Worm (Caenorhabditis elegans) whole organism, young adult: ENCODE data around the gene asb-1.
A peak's percentile ranks its signal among the peaks of the same experiment; 100 is the strongest.

Source experiments
- F33H1.4 ChIP-seq: fragments of 200-800 bp; sonication (Bioruptor generic); IDR thresholded peaks from 2 replicates; pipeline ENCODE4 v1.3.6; 2022; ENCODE audit warnings: missing genetic modification reagents, missing genetic modification characterization, missing compliant biosample characterization
- F57A8.1 ChIP-seq: fragments of 200-800 bp; sonication (Bioruptor generic); optimal IDR thresholded peaks from 2 replicates; lab custom pipeline; 2018; ENCODE audit warnings: mild to moderate bottlenecking, missing genetic modification characterization, moderate library complexity, missing compliant biosample characterization
- F57C9.4 ChIP-seq: sonication (generic microtip); optimal IDR thresholded peaks from 2 replicates; lab custom pipeline; 2017; ENCODE audit warnings: mild to moderate bottlenecking, missing genetic modification characterization, missing compliant biosample characterization
- Y53G8AR.9 ChIP-seq: fragments of 200-800 bp; sonication (Bioruptor generic); conservative IDR thresholded peaks from 2 replicates; pipeline ENCODE4 v1.3.6; 2022; ENCODE audit warnings: missing genetic modification reagents, missing genetic modification characterization, missing compliant biosample characterization
- Y56A3A.18 ChIP-seq: fragments of 200-800 bp; sonication (Bioruptor generic); IDR thresholded peaks from 2 replicates; pipeline ENCODE4 v1.3.6; 2022; ENCODE audit warnings: missing genetic modification reagents, missing genetic modification characterization, missing compliant biosample characterization
- Y79H2A.3 ChIP-seq: fragments of 200-800 bp; sonication (Bioruptor generic); conservative IDR thresholded peaks from 2 replicates; pipeline ENCODE4 v1.3.6; 2022; ENCODE audit warnings: missing genetic modification reagents, missing genetic modification characterization, missing compliant biosample characterization
- akir-1 ChIP-seq: fragments of 200-800 bp; sonication (Bioruptor generic); optimal IDR thresholded peaks from 2 replicates; lab custom pipeline; 2018; ENCODE audit warnings: mild to moderate bottlenecking, missing genetic modification characterization, moderate library complexity, missing compliant biosample characterization
- aptf-2 ChIP-seq: fragments of 200-800 bp; sonication (Bioruptor generic); conservative IDR thresholded peaks from 2 replicates; pipeline ENCODE4 v1.3.6; 2022; ENCODE audit warnings: missing genetic modification reagents, missing genetic modification characterization, missing compliant biosample characterization
- atf-7 ChIP-seq: sonication (generic microtip); optimal IDR thresholded peaks from 2 replicates; lab custom pipeline; 2017; ENCODE audit warnings: mild to moderate bottlenecking, missing genetic modification characterization, missing compliant biosample characterization
- athp-1 ChIP-seq: sonication (generic microtip); optimal IDR thresholded peaks from 2 replicates; lab custom pipeline; 2017; ENCODE audit warnings: mild to moderate bottlenecking, missing genetic modification characterization, missing compliant biosample characterization
- attf-6 ChIP-seq: fragments of 200-800 bp; sonication (Bioruptor generic); IDR thresholded peaks from 2 replicates; pipeline ENCODE4 v1.3.6; 2022; ENCODE audit warnings: missing genetic modification reagents, missing genetic modification characterization, missing compliant biosample characterization
- cebp-2 ChIP-seq: fragments of 200-800 bp; sonication (Bioruptor generic); IDR thresholded peaks from 2 replicates; pipeline ENCODE4 v1.3.6; 2022; ENCODE audit warnings: missing genetic modification characterization, missing compliant biosample characterization
- ceh-27 ChIP-seq: fragments of 200-800 bp; sonication (Bioruptor generic); optimal IDR thresholded peaks from 2 replicates; lab custom pipeline; 2018; ENCODE audit warnings: mild to moderate bottlenecking, missing genetic modification characterization, moderate library complexity, missing compliant biosample characterization
- ceh-40 ChIP-seq: fragments of 200-800 bp; sonication (Bioruptor generic); IDR thresholded peaks from 2 replicates; pipeline ENCODE4 v1.3.6; 2022; ENCODE audit warnings: missing genetic modification characterization, missing compliant biosample characterization
- ceh-91 ChIP-seq: fragments of 200-800 bp; sonication (Bioruptor generic); IDR thresholded peaks from 2 replicates; pipeline ENCODE4 v1.3.6; 2022; ENCODE audit warnings: missing genetic modification reagents, missing genetic modification characterization, missing compliant biosample characterization
- die-1 ChIP-seq: sonication (generic microtip); optimal IDR thresholded peaks from 2 replicates; lab custom pipeline; 2016; ENCODE audit warnings: missing genotype, mild to moderate bottlenecking, missing genetic modification characterization, missing compliant biosample characterization
- egrh-3 ChIP-seq: fragments of 200-800 bp; sonication (Bioruptor generic); IDR thresholded peaks from 2 replicates; pipeline ENCODE4 v1.3.6; 2022; ENCODE audit warnings: missing genetic modification reagents, missing genetic modification characterization, missing compliant biosample characterization
- ekl-4 ChIP-seq: fragments of 200-800 bp; sonication (Bioruptor generic); IDR thresholded peaks from 2 replicates; pipeline ENCODE4 v1.3.6; 2022; ENCODE audit warnings: missing genetic modification reagents, missing genetic modification characterization, missing compliant biosample characterization
- gei-17 ChIP-seq: fragments of 200-800 bp; sonication (Bioruptor generic); optimal IDR thresholded peaks from 2 replicates; lab custom pipeline; 2018; ENCODE audit warnings: mild to moderate bottlenecking, missing genetic modification characterization, missing compliant biosample characterization
- hlh-26 ChIP-seq: fragments of 200-800 bp; sonication (Bioruptor generic); conservative IDR thresholded peaks from 2 replicates; pipeline ENCODE4 v1.3.6; 2022; ENCODE audit warnings: missing genetic modification reagents, missing genetic modification characterization, missing compliant biosample characterization
- hmg-1.2 ChIP-seq: fragments of 200-800 bp; sonication (Bioruptor generic); IDR thresholded peaks from 2 replicates; pipeline ENCODE4 v1.3.6; 2022; ENCODE audit warnings: missing genetic modification reagents, missing genetic modification characterization, missing compliant biosample characterization
- hrde-1 ChIP-seq: sonication (generic microtip); optimal IDR thresholded peaks from 2 replicates; lab custom pipeline; 2016; ENCODE audit warnings: missing genetic modification characterization, mild to moderate bottlenecking, missing compliant biosample characterization, moderate library complexity, missing genotype, missing genetic modification reagents, borderline replicate concordance
- hsf-1 ChIP-seq: fragments of 200-800 bp; sonication (Bioruptor generic); IDR thresholded peaks from 2 replicates; pipeline ENCODE4 v1.3.6; 2022; ENCODE audit warnings: missing genetic modification reagents, missing genetic modification characterization, missing compliant biosample characterization
- lin-26 ChIP-seq: fragments of 200-800 bp; sonication (Bioruptor generic); IDR thresholded peaks from 2 replicates; pipeline ENCODE4 v1.3.6; 2022; ENCODE audit warnings: missing genetic modification reagents, missing genetic modification characterization, missing compliant biosample characterization
- lsl-1 ChIP-seq: fragments of 200-800 bp; sonication (Bioruptor generic); optimal IDR thresholded peaks from 2 replicates; lab custom pipeline; 2018; ENCODE audit warnings: mild to moderate bottlenecking, missing genetic modification characterization, moderate library complexity, missing compliant biosample characterization
- madf-3 ChIP-seq: fragments of 200-800 bp; sonication (Bioruptor generic); IDR thresholded peaks from 2 replicates; pipeline ENCODE4 v1.3.6; 2022; ENCODE audit warnings: missing genetic modification reagents, missing genetic modification characterization, missing compliant biosample characterization
- madf-8 ChIP-seq: fragments of 200-800 bp; sonication (Bioruptor generic); conservative IDR thresholded peaks from 2 replicates; pipeline ENCODE4 v1.3.6; 2022; ENCODE audit warnings: missing genetic modification reagents, missing genetic modification characterization, missing compliant biosample characterization
- mcd-1 ChIP-seq: fragments of 200-800 bp; sonication (Bioruptor generic); IDR thresholded peaks from 2 replicates; pipeline ENCODE4 v1.3.6; 2022; ENCODE audit warnings: missing genetic modification reagents, missing genetic modification characterization, missing compliant biosample characterization
- mes-4 ChIP-seq: sonication (generic microtip); optimal IDR thresholded peaks from 2 replicates; lab custom pipeline; 2016; ENCODE audit warnings: missing genotype, missing genetic modification characterization, missing compliant biosample characterization
- nfya-2 ChIP-seq: fragments of 200-800 bp; sonication (Bioruptor generic); IDR thresholded peaks from 2 replicates; pipeline ENCODE4 v1.3.6; 2022; ENCODE audit warnings: missing genetic modification reagents, missing genetic modification characterization, missing compliant biosample characterization
- nfyb-1 ChIP-seq: fragments of 200-800 bp; sonication (Bioruptor generic); IDR thresholded peaks from 2 replicates; pipeline ENCODE4 v1.3.6; 2022; ENCODE audit warnings: missing genetic modification reagents, missing genetic modification characterization, missing compliant biosample characterization
- nhr-120 ChIP-seq: fragments of 200-800 bp; sonication (Bioruptor generic); IDR thresholded peaks from 2 replicates; pipeline ENCODE4 v1.3.6; 2022; ENCODE audit warnings: missing genetic modification characterization, missing compliant biosample characterization
- nhr-27 ChIP-seq: fragments of 200-800 bp; sonication (Bioruptor generic); optimal IDR thresholded peaks from 2 replicates; lab custom pipeline; 2018; ENCODE audit warnings: mild to moderate bottlenecking, missing genetic modification characterization, moderate library complexity, missing compliant biosample characterization
- nhr-90 ChIP-seq: sonication (generic microtip); optimal IDR thresholded peaks from 2 replicates; lab custom pipeline; 2016; ENCODE audit warnings: missing genotype, mild to moderate bottlenecking, missing genetic modification characterization, missing compliant biosample characterization
- pbrm-1 ChIP-seq: fragments of 200-800 bp; sonication (Bioruptor generic); IDR thresholded peaks from 2 replicates; pipeline ENCODE4 v1.3.6; 2022; ENCODE audit warnings: missing genetic modification reagents, missing genetic modification characterization, missing compliant biosample characterization
- pha-4 ChIP-seq: fragments of 150-350 bp; sonication (generic microtip); optimal IDR thresholded peaks from 2 replicates; lab custom pipeline; 2014; ENCODE audit warnings: missing biosample characterization, missing genetic modification reagents, missing genetic modification characterization
- rec-8 ChIP-seq, 2 experiments: sonication (generic microtip); optimal IDR thresholded peaks; 2 replicates each; lab custom pipeline; 2016; ENCODE audit warnings: mild to moderate bottlenecking in 2 of 2, missing genetic modification characterization in 2 of 2, missing genetic modification reagents in 2 of 2, missing genotype in 2 of 2, missing biosample characterization in 1 of 2, missing compliant biosample characterization in 1 of 2, moderate library complexity in 1 of 2
- repo-1 ChIP-seq: sonication (generic microtip); optimal IDR thresholded peaks from 2 replicates; lab custom pipeline; 2017; ENCODE audit warnings: mild to moderate bottlenecking, missing genetic modification characterization, missing compliant biosample characterization
- snpc-1.1 ChIP-seq: sonication (generic microtip); optimal IDR thresholded peaks from 2 replicates; lab custom pipeline; 2017; ENCODE audit warnings: missing genetic modification characterization, mild to moderate bottlenecking, missing compliant biosample characterization, antibody characterized with exemption, moderate library complexity, missing genotype, missing genetic modification reagents; ENCODE audit not compliant: insufficient read depth
- sptf-2 ChIP-seq: fragments of 200-800 bp; sonication (Bioruptor generic); optimal IDR thresholded peaks from 2 replicates; lab custom pipeline; 2018; ENCODE audit warnings: mild to moderate bottlenecking, missing genetic modification characterization, missing compliant biosample characterization
- tlf-1 ChIP-seq: fragments of 200-800 bp; sonication (Bioruptor generic); optimal IDR thresholded peaks from 2 replicates; lab custom pipeline; 2018; ENCODE audit warnings: mild to moderate bottlenecking, missing genetic modification characterization, missing compliant biosample characterization
- ztf-18 ChIP-seq: sonication (generic microtip); optimal IDR thresholded peaks from 2 replicates; lab custom pipeline; 2016; ENCODE audit warnings: missing genotype, mild to moderate bottlenecking, missing genetic modification characterization, missing compliant biosample characterization
- ztf-3 ChIP-seq: fragments of 200-800 bp; sonication (Bioruptor generic); optimal IDR thresholded peaks from 2 replicates; lab custom pipeline; 2018; ENCODE audit warnings: mild to moderate bottlenecking, missing genetic modification characterization, missing compliant biosample characterization

asb-1 gene

ce11 chrIII:4634947-4635346, 39.3 kb upstream of the asb-1 start, which contains the start of gene clec-153:
clec-153 (plus strand) TSS chrIII:4635247.
- TF ChIP-seq ceh-27 (GFP tag; lab: Kevin White, UChicago) (no peak), nhr-120 (GFP tag; lab: Robert Waterston, UW) (no peak), hrde-1 (tag; lab: Kevin White, UChicago) (no peak), F33H1.4 (GFP tag; lab: Robert Waterston, UW) (no peak), hmg-1.2 (GFP tag; lab: Robert Waterston, UW) (no peak), hlh-26 (GFP tag; lab: Robert Waterston, UW) (no peak), snpc-1.1 (no peak), mcd-1 (no peak), nfya-2 (GFP tag; lab: Robert Waterston, UW) (no peak), cebp-2 (GFP tag; lab: Robert Waterston, UW) (no peak), Y53G8AR.9 (no peak), athp-1 (tag; lab: Kevin White, UChicago) (no peak), tlf-1 (GFP tag; lab: Kevin White, UChicago) (no peak), lsl-1 (GFP tag; lab: Kevin White, UChicago) (no peak), pha-4 (tag; lab: Kevin White, UChicago) (no peak), die-1 (tag; lab: Kevin White, UChicago) (no peak), ceh-91 (GFP tag; lab: Robert Waterston, UW) (no peak), nfyb-1 (no peak), nhr-90 (tag; lab: Kevin White, UChicago) (no peak)

ce11 chrIII:4628165-4628564, 32.5 kb upstream of the asb-1 start, which contains the start of gene clec-151:
clec-151 (plus strand) TSS chrIII:4628465.
- no peak for TF ChIP-seq repo-1
- TF ChIP-seq madf-3: no peak
- no peak for TF ChIP-seq nhr-90 (tag; lab: Kevin White, UChicago)
- TF ChIP-seq athp-1 (tag; lab: Kevin White, UChicago): no peak
- no peak for TF ChIP-seq F57C9.4 (tag; lab: Kevin White, UChicago)
- no peak for TF ChIP-seq Y56A3A.18 (GFP tag; lab: Robert Waterston, UW)
- no peak for TF ChIP-seq rec-8 (tag; optimal IDR thresholded peaks at IDR 0.05; lab: Kevin White, UChicago)
- no peak for TF ChIP-seq akir-1 (GFP tag; lab: Kevin White, UChicago)
- no peak for TF ChIP-seq gei-17 (GFP tag; lab: Kevin White, UChicago)
- TF ChIP-seq atf-7 (tag; lab: Kevin White, UChicago): no peak
- no peak for TF ChIP-seq pha-4 (tag; lab: Kevin White, UChicago)
- no peak for TF ChIP-seq mes-4 (tag; lab: Kevin White, UChicago)
- TF ChIP-seq sptf-2 (GFP tag; lab: Kevin White, UChicago): no peak
- TF ChIP-seq hsf-1: no peak
- no peak for TF ChIP-seq pbrm-1
- no peak for TF ChIP-seq lin-26 (GFP tag; lab: Robert Waterston, UW)
- TF ChIP-seq ekl-4: no peak

ce11 chrIII:4626148-4626922, 30.7 kb upstream of the asb-1 start:
- peak; percentile 2 for TF ChIP-seq ztf-18 (tag; lab: Kevin White, UChicago)
- no peak for TF ChIP-seq ceh-40 (GFP tag; lab: Robert Waterston, UW)
- peak; percentile 29 for TF ChIP-seq lsl-1 (GFP tag; lab: Kevin White, UChicago)
- no peak for TF ChIP-seq attf-6 (GFP tag; lab: Robert Waterston, UW)
- no peak for TF ChIP-seq F33H1.4 (GFP tag; lab: Robert Waterston, UW)
- no peak for TF ChIP-seq nfya-2 (GFP tag; lab: Robert Waterston, UW)
- TF ChIP-seq gei-17 (GFP tag; lab: Kevin White, UChicago): no peak
- TF ChIP-seq ztf-3: peak; percentile 50
- no peak for TF ChIP-seq aptf-2 (GFP tag; lab: Robert Waterston, UW)
- no peak for TF ChIP-seq mcd-1
- TF ChIP-seq hrde-1 (tag; lab: Kevin White, UChicago): no peak
- TF ChIP-seq nhr-27 (tag; lab: Kevin White, UChicago): no peak
- peak; percentile 25 for TF ChIP-seq F57A8.1
- no peak for TF ChIP-seq Y79H2A.3 (GFP tag; lab: Robert Waterston, UW)
- peak; percentile 82 for TF ChIP-seq egrh-3 (GFP tag; lab: Robert Waterston, UW)
- TF ChIP-seq hmg-1.2 (GFP tag; lab: Robert Waterston, UW): 0 out of 2 replicates have a peak, but pooled peaks have one; percentile 3
- no peak for TF ChIP-seq madf-8 (GFP tag; lab: Robert Waterston, UW)
- no peak for TF ChIP-seq Y53G8AR.9
- no peak for TF ChIP-seq athp-1 (tag; lab: Kevin White, UChicago)
